Worm (Caenorhabditis elegans) whole organism, late embryonic: ENCODE measurements around the gene T25D1.3.
"Not testable (repeated sequence)": the region's sequence is repeated elsewhere in the genome, so short reads cannot be mapped to it uniquely, and the experiment has no call there.

Experiments used
- C08G9.2 ChIP-seq: sonication (generic microtip); optimal IDR thresholded peaks from 2 replicates; lab custom pipeline; 2016; ENCODE audit warnings: mild to moderate bottlenecking, missing genetic modification characterization, moderate library complexity, missing compliant biosample characterization
- C38D4.7 ChIP-seq: fragments of 200-800 bp; sonication (Bioruptor generic); optimal IDR thresholded peaks from 2 replicates; lab custom pipeline; 2018; ENCODE audit warnings: mild to moderate bottlenecking, missing genetic modification characterization, moderate library complexity, missing compliant biosample characterization
- F13H6.1 ChIP-seq: sonication (generic microtip); optimal IDR thresholded peaks from 2 replicates; lab custom pipeline; 2016; ENCODE audit warnings: missing genetic modification characterization, missing compliant biosample characterization
- K02D7.2 ChIP-seq: sonication (generic microtip); optimal IDR thresholded peaks from 2 replicates; lab custom pipeline; 2017; ENCODE audit warnings: mild to moderate bottlenecking, missing genetic modification characterization, missing compliant biosample characterization
- K09A11.1 ChIP-seq: sonication (generic microtip); optimal IDR thresholded peaks from 2 replicates; lab custom pipeline; 2017; ENCODE audit warnings: antibody characterized with exemption, mild to moderate bottlenecking, missing genetic modification characterization, missing compliant biosample characterization; ENCODE audit not compliant: insufficient read depth
- ahr-1 ChIP-seq: sonication (generic microtip); optimal IDR thresholded peaks from 2 replicates; lab custom pipeline; 2016; ENCODE audit warnings: missing genetic modification characterization, missing compliant biosample characterization
- ceh-14 ChIP-seq: sonication (generic microtip); optimal IDR thresholded peaks from 2 replicates; lab custom pipeline; 2016; ENCODE audit warnings: missing genotype, missing genetic modification characterization, missing compliant biosample characterization
- ceh-18 ChIP-seq: sonication (generic microtip); optimal IDR thresholded peaks from 2 replicates; lab custom pipeline; 2016; ENCODE audit warnings: missing genetic modification characterization, missing compliant biosample characterization
- ceh-22 ChIP-seq: sonication (generic microtip); optimal IDR thresholded peaks from 2 replicates; lab custom pipeline; 2017; ENCODE audit warnings: missing biosample characterization, missing genetic modification characterization
- ceh-30 ChIP-seq: fragments of 150-350 bp; optimal IDR thresholded peaks from 2 replicates; lab custom pipeline; 2014; ENCODE audit warnings: missing biosample characterization, missing genetic modification characterization
- ceh-45 ChIP-seq: fragments of 200-800 bp; sonication (Bioruptor generic); IDR thresholded peaks from 2 replicates; pipeline ENCODE4 v1.3.6; 2022; ENCODE audit warnings: missing genetic modification reagents, missing genetic modification characterization, missing compliant biosample characterization
- ceh-48 ChIP-seq: sonication (generic microtip); optimal IDR thresholded peaks from 2 replicates; lab custom pipeline; 2016; ENCODE audit warnings: missing genetic modification characterization, inconsistent platforms, missing compliant biosample characterization
- ceh-6 ChIP-seq: fragments of 200-800 bp; sonication (Bioruptor generic); optimal IDR thresholded peaks from 2 replicates; lab custom pipeline; 2018; ENCODE audit warnings: mild to moderate bottlenecking, missing genetic modification characterization, missing compliant biosample characterization
- ceh-9 ChIP-seq: sonication (generic microtip); optimal IDR thresholded peaks from 2 replicates; lab custom pipeline; 2016; ENCODE audit warnings: mild to moderate bottlenecking, missing genetic modification characterization, inconsistent platforms, missing compliant biosample characterization
- che-1 ChIP-seq: sonication (generic microtip); optimal IDR thresholded peaks from 2 replicates; lab custom pipeline; 2016; ENCODE audit warnings: mild to moderate bottlenecking, missing genetic modification characterization, missing compliant biosample characterization
- dmd-4 ChIP-seq: sonication (generic microtip); optimal IDR thresholded peaks from 2 replicates; lab custom pipeline; 2016; ENCODE audit warnings: borderline replicate concordance, missing genetic modification characterization, missing compliant biosample characterization
- dve-1 ChIP-seq: sonication (generic microtip); optimal IDR thresholded peaks from 2 replicates; lab custom pipeline; 2017; ENCODE audit warnings: antibody characterized with exemption, mild to moderate bottlenecking, missing genetic modification characterization, missing compliant biosample characterization
- ets-4 ChIP-seq: sonication (generic microtip); optimal IDR thresholded peaks from 2 replicates; lab custom pipeline; 2016; ENCODE audit warnings: missing genetic modification characterization, missing compliant biosample characterization
- fax-1 ChIP-seq: sonication (generic microtip); optimal IDR thresholded peaks from 2 replicates; lab custom pipeline; 2016; ENCODE audit warnings: missing genotype, missing genetic modification characterization, missing compliant biosample characterization
- fkh-6 ChIP-seq: sonication (generic microtip); optimal IDR thresholded peaks from 2 replicates; lab custom pipeline; 2016; ENCODE audit warnings: missing genetic modification characterization, missing compliant biosample characterization
- gmeb-2 ChIP-seq: sonication (generic microtip); optimal IDR thresholded peaks from 2 replicates; lab custom pipeline; 2016; ENCODE audit warnings: missing genetic modification characterization, inconsistent platforms, missing compliant biosample characterization
- hlh-13 ChIP-seq: fragments of 200-800 bp; sonication (Bioruptor generic); optimal IDR thresholded peaks from 2 replicates; lab custom pipeline; 2018; ENCODE audit warnings: mild to moderate bottlenecking, missing genetic modification characterization, missing compliant biosample characterization
- hlh-15 ChIP-seq: sonication (generic microtip); optimal IDR thresholded peaks from 2 replicates; lab custom pipeline; 2016; ENCODE audit warnings: missing genetic modification characterization, missing compliant biosample characterization
- hlh-30 ChIP-seq: sonication (generic microtip); optimal IDR thresholded peaks from 2 replicates; lab custom pipeline; 2017; ENCODE audit warnings: antibody characterized with exemption, missing genetic modification characterization, missing compliant biosample characterization; ENCODE audit not compliant: insufficient read depth
- hlh-6 ChIP-seq: sonication (generic microtip); optimal IDR thresholded peaks from 2 replicates; lab custom pipeline; 2016; ENCODE audit warnings: missing genotype, missing genetic modification characterization, missing compliant biosample characterization
- lim-6 ChIP-seq: sonication (generic microtip); optimal IDR thresholded peaks from 2 replicates; lab custom pipeline; 2016; ENCODE audit warnings: missing genetic modification characterization, missing compliant biosample characterization
- madf-2 ChIP-seq: sonication (generic microtip); optimal IDR thresholded peaks from 2 replicates; lab custom pipeline; 2017; ENCODE audit warnings: missing genetic modification characterization, missing compliant biosample characterization
- mec-3 ChIP-seq: sonication (generic microtip); optimal IDR thresholded peaks from 2 replicates; lab custom pipeline; 2016; ENCODE audit warnings: borderline replicate concordance, missing genetic modification characterization, missing compliant biosample characterization
- nhr-232 ChIP-seq: sonication (generic microtip); optimal IDR thresholded peaks from 2 replicates; lab custom pipeline; 2016; ENCODE audit warnings: missing genetic modification characterization, missing compliant biosample characterization
- pha-2 ChIP-seq: sonication (generic microtip); optimal IDR thresholded peaks from 2 replicates; lab custom pipeline; 2017; ENCODE audit warnings: mild to moderate bottlenecking, missing genetic modification characterization, missing compliant biosample characterization
- pha-4 ChIP-seq: fragments of 150-350 bp; optimal IDR thresholded peaks from 2 replicates; lab custom pipeline; 2018; ENCODE audit warnings: missing biosample characterization, missing genetic modification reagents, missing genetic modification characterization
- pqm-1 ChIP-seq: sonication (generic microtip); optimal IDR thresholded peaks from 2 replicates; lab custom pipeline; 2016; ENCODE audit warnings: missing genetic modification characterization, missing compliant biosample characterization
- ref-2 ChIP-seq: sonication (generic microtip); optimal IDR thresholded peaks from 2 replicates; lab custom pipeline; 2016; ENCODE audit warnings: missing genetic modification characterization, missing compliant biosample characterization
- sdc-2 ChIP-seq: sonication (generic microtip); optimal IDR thresholded peaks from 2 replicates; lab custom pipeline; 2016; ENCODE audit warnings: missing genotype, missing genetic modification characterization, missing compliant biosample characterization
- sox-4 ChIP-seq: sonication (generic microtip); optimal IDR thresholded peaks from 2 replicates; lab custom pipeline; 2017; ENCODE audit warnings: mild to moderate bottlenecking, missing genetic modification characterization, inconsistent platforms, missing compliant biosample characterization
- syd-9 ChIP-seq: sonication (generic microtip); optimal IDR thresholded peaks from 2 replicates; lab custom pipeline; 2016; ENCODE audit warnings: mild to moderate bottlenecking, missing genetic modification characterization, moderate library complexity, missing compliant biosample characterization
- tbx-2 ChIP-seq: sonication (generic microtip); optimal IDR thresholded peaks from 2 replicates; lab custom pipeline; 2016; ENCODE audit warnings: missing genetic modification characterization, missing compliant biosample characterization
- tbx-7 ChIP-seq: sonication (generic microtip); optimal IDR thresholded peaks from 2 replicates; lab custom pipeline; 2016; ENCODE audit warnings: missing genotype, missing genetic modification characterization, missing compliant biosample characterization
- unc-42 ChIP-seq: sonication (generic microtip); optimal IDR thresholded peaks from 2 replicates; lab custom pipeline; 2016; ENCODE audit warnings: missing genotype, missing genetic modification characterization, missing compliant biosample characterization
- unc-86 ChIP-seq: sonication (generic microtip); optimal IDR thresholded peaks from 2 replicates; lab custom pipeline; 2016; ENCODE audit warnings: missing genetic modification characterization, missing compliant biosample characterization
- zip-5 ChIP-seq: sonication (generic microtip); optimal IDR thresholded peaks from 2 replicates; lab custom pipeline; 2016; ENCODE audit warnings: missing genetic modification characterization, missing compliant biosample characterization
- ztf-16 ChIP-seq: sonication (generic microtip); optimal IDR thresholded peaks from 2 replicates; lab custom pipeline; 2017; ENCODE audit warnings: missing genetic modification characterization, missing compliant biosample characterization

Gene T25D1.3

DNA sequence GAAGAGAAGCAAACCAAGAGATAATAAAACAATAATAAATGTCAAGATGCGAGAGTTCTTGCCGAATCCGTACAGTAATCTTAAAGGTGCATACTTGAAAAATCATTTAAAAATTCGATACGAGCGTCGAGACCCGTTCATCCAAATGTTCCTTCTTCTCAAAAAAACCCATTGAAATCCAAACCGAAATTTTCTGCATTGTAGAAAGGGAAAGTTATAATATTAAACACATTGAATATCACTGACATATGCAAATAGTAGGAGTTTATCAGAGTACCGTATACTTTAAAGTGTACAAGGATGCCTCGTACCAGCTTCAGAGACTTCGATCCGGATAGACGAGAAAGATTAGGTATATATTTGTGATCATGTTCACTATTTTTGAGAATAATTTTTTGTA is 9.8 kb downstream of the T25D1.3 start, which contains the start of gene T25D1.2:
Gene T25D1.2 (plus strand): TSS at position 301 of the 400 bp plus-strand sequence.
- TF ChIP-seq ahr-1; mec-3 (tag; lab: Kevin White, UChicago); madf-2 (tag; lab: Kevin White, UChicago): not testable (repeated sequence)

DNA sequence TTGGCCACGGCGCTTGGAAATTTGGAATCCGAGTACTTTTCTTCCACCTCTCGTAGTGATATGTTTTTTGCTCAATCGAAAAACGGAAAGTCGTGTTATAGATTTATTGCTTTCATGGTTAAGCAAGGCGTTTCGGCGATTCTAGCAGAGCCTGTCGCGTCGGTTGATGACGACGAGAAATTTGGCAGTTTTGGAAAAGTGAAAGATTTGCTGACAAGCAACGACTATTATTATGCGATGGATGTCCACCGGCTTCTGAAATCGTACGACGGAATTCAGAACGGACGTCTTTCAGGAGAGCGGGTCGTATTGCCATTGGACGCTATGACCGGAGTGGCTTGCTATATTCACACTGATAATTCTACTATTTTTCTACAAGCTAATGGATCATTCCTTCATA is 13.3 kb downstream of the T25D1.3 start:
- TF ChIP-seq hlh-15 (tag; lab: Kevin White, UChicago) (no peak), K09A11.1 (no peak), ceh-14 (tag; lab: Kevin White, UChicago) (no peak), ceh-9 (tag; lab: Kevin White, UChicago) (no peak), ets-4 (tag; lab: Kevin White, UChicago) (no peak), sox-4 (no peak), ceh-30 (tag; lab: Kevin White, UChicago) (no peak), madf-2 (tag; lab: Kevin White, UChicago) (no peak), tbx-7 (tag; lab: Kevin White, UChicago) (no peak), nhr-232 (tag; lab: Kevin White, UChicago) (no peak), ceh-6 (GFP tag; lab: Kevin White, UChicago) (no peak)

DNA sequence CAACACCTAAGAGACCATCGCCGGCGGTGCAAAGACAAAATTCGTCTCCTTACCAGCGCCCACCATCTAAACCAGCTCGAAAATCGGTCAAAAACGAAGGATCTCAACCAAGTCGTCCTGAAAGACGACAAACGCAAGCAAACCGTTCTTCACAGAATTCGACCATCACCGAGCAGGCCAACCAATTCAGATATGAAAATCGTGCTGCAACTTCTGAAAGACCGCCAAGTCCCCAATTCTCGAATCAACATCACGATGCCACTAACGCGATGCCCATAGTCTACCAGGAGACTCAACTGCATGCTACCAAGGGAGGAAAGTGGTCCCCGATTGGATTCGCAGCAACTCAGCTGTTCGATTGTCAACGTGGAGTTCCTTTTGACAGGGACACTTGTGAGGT is 14.1 kb downstream of the T25D1.3 start, which contains the start of gene T25D1.1:
Gene T25D1.1 (plus strand): TSS at position 301 of the 400 bp plus-strand sequence.
- TF ChIP-seq pqm-1 (tag; lab: Kevin White, UChicago), result no peak
- no peak for TF ChIP-seq C08G9.2
- no peak for TF ChIP-seq tbx-7 (tag; lab: Kevin White, UChicago)
- TF ChIP-seq ceh-18 (tag; lab: Kevin White, UChicago), result no peak
- no peak for TF ChIP-seq dmd-4 (tag; lab: Kevin White, UChicago)
- no peak for TF ChIP-seq K02D7.2
- TF ChIP-seq hlh-13 (GFP tag; lab: Kevin White, UChicago), result no peak
- TF ChIP-seq mec-3 (tag; lab: Kevin White, UChicago), result no peak
- TF ChIP-seq gmeb-2, result no peak
- TF ChIP-seq C38D4.7 (GFP tag; lab: Kevin White, UChicago), result no peak
- no peak for TF ChIP-seq pha-4
- TF ChIP-seq hlh-6 (tag; lab: Kevin White, UChicago), result no peak
- TF ChIP-seq unc-42 (tag; lab: Kevin White, UChicago), result no peak
- no peak for TF ChIP-seq sox-4
- TF ChIP-seq unc-86, result no peak
- TF ChIP-seq lim-6 (tag; lab: Kevin White, UChicago), result no peak
- TF ChIP-seq ztf-16 (tag; lab: Kevin White, UChicago), result no peak

DNA sequence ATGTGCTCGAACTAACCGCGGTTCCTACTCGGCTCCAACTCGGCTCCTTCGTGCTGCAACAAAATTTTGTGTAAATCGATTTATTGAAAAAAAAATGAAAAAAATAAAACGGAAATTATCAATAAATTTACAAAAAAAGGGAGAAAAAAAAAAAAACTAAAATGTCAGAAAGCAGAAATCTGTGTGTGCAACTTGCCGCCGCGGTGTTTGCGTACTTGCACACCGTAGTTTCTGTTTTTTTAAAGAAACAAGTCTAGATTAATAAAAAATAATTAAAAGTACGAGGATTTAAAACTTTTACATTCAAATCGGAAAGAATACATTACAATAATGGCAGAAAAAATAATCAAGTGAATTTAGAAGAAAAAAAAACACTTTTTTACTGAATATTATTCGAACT is 16.3 kb downstream of the T25D1.3 start:
- TF ChIP-seq ceh-45 (no peak), hlh-6 (tag; lab: Kevin White, UChicago) (no peak), nhr-232 (tag; lab: Kevin White, UChicago) (no peak), tbx-7 (tag; lab: Kevin White, UChicago) (no peak), C08G9.2 (no peak), madf-2 (tag; lab: Kevin White, UChicago) (no peak), pqm-1 (tag; lab: Kevin White, UChicago) (no peak), tbx-2 (tag; lab: Kevin White, UChicago) (no peak), che-1 (tag; lab: Kevin White, UChicago) (no peak), ets-4 (tag; lab: Kevin White, UChicago) (no peak), F13H6.1 (tag; lab: Kevin White, UChicago) (no peak), syd-9 (tag; lab: Kevin White, UChicago) (no peak), hlh-30 (no peak)

DNA sequence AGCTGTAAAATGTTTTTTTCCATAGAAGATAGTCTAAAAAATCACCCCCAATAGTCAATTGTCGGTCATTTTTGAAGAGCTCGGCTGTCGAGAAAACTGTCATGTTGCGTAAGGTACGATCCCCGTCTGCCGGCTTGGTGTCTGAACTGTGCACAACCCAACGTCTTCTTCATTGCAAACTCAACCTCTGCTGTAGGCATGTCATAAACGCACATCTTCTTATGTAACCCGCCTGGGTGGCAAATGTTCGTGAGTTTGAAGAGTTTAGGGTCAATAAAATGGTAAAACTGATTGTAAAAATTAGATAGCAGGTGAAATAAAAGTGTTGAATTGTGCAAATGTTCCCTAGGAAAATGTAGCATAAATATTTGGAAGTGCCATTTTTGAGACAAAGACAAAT is 18.9 kb downstream of the T25D1.3 start:
- TF ChIP-seq ceh-48 (tag; lab: Kevin White, UChicago) (no peak), C38D4.7 (GFP tag; lab: Kevin White, UChicago) (no peak), ahr-1 (no peak), hlh-13 (GFP tag; lab: Kevin White, UChicago) (no peak), ceh-9 (tag; lab: Kevin White, UChicago) (no peak), pha-2 (tag; lab: Kevin White, UChicago) (no peak), sdc-2 (no peak), ceh-22 (no peak), ref-2 (tag; lab: Kevin White, UChicago) (no peak), fkh-6 (tag; lab: Kevin White, UChicago) (no peak), gmeb-2 (no peak), sox-4 (no peak), ceh-14 (tag; lab: Kevin White, UChicago) (no peak), zip-5 (no peak), unc-86 (no peak), fax-1 (no peak), ceh-18 (tag; lab: Kevin White, UChicago) (no peak), dve-1 (tag; lab: Kevin White, UChicago) (no peak), K02D7.2 (no peak), ceh-6 (GFP tag; lab: Kevin White, UChicago) (no peak)
